Worm (Caenorhabditis elegans) whole organism, L4/young adult: ENCODE measurements around the gene T20D4.19.

Source experiments
- W03F9.2 ChIP-seq: fragments of 150-350 bp; optimal IDR thresholded peaks from 2 replicates; lab custom pipeline; 2014; ENCODE audit warnings: missing biosample characterization, missing genetic modification characterization
- dao-5 ChIP-seq: sonication (generic microtip); optimal IDR thresholded peaks from 2 replicates; lab custom pipeline; 2016; ENCODE audit warnings: missing genotype, missing genetic modification characterization, moderate library complexity, missing compliant biosample characterization
- him-1 ChIP-seq: sonication (generic microtip); optimal IDR thresholded peaks from 2 replicates; lab custom pipeline; 2016; ENCODE audit warnings: missing genotype, missing genetic modification reagents, missing genetic modification characterization, missing compliant biosample characterization

DNA sequence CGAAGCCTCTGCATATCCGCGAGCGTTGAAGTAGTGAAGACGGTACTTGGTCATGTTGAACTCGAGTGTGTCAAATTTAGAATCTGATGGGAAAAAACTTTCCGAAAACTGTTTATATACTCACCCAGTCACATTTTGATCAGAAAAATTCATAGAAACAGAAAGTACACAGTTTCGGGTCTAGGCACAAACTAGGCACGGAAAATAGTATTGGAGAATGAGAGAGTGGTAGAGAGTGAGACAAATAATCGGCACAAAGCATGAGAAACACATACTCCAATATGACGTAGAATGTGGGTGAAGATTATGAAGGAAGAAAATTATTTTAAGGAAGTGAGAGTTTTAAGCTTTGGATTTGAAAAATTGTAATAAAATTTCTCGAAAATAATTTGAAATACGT lies 37.0 kb upstream of the T20D4.19 start, which contains the start of gene gst-33:
- TF ChIP-seq dao-5 (tag; lab: Kevin White, UChicago) (no peak), him-1 (tag; lab: Kevin White, UChicago) (no peak), W03F9.2 (tag; lab: Kevin White, UChicago) (no peak)
